Fruit fly (Drosophila melanogaster): ENCODE data around the gene RpL30.

RpL30 gene

DNA sequence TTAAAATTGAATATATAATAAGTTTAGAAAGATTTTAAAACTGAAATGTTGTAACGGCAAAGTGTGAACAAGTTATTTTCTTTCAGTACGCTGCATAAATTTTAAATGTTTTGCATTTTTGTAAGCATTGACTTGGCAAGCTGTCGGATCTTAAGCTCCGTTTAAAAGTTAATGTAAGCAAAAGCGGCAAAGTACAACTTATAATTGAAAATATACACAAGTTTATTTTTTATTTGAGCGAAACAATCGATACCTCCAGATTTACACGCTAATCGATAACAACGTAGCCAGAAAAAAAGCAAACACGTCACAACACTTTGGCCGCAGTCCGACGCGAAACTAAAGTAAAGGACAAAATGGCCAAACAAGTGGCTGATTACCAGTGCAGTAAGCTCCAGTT lies 32.5 kb upstream of the RpL30 start, which contains the start of gene Catsup (continued):
- no peak for TF ChIP-seq CG43689 (GFP tag; IDR thresholded peaks at IDR 0.05)
- no peak for TF ChIP-seq CG17912 (GFP tag; optimal IDR thresholded peaks at IDR 0.05)
- peak; percentile 67 for TF ChIP-seq hbn (GFP tag; IDR thresholded peaks at IDR 0.05; ENCODE audit: partially characterized antibody)
- no peak for TF ChIP-seq CG6654 (GFP tag; optimal IDR thresholded peaks at IDR 0.05)
- no peak for TF ChIP-seq lbe (GFP tag; optimal IDR thresholded peaks at IDR 0.05)
- TF ChIP-seq ewg (GFP tag; optimal IDR thresholded peaks at IDR 0.05) = no peak
- TF ChIP-seq CG11695 (GFP tag; IDR thresholded peaks at IDR 0.05) = no peak
- TF ChIP-seq Sox102F (GFP tag; optimal IDR thresholded peaks at IDR 0.05) = no peak
- no peak for TF ChIP-seq Asciz (GFP tag; optimal IDR thresholded peaks at IDR 0.05)
- no peak for TF ChIP-seq HHEX (GFP tag; optimal IDR thresholded peaks at IDR 0.05)
- no peak for TF ChIP-seq gt (GFP tag; IDR thresholded peaks at IDR 0.05)
- no peak for TF ChIP-seq tup (GFP tag; optimal IDR thresholded peaks at IDR 0.05)
- no peak for TF ChIP-seq sd (tag; optimal IDR thresholded peaks at IDR 0.05)
- no peak for TF ChIP-seq Camta (GFP tag; optimal IDR thresholded peaks at IDR 0.05)
- no peak for TF ChIP-seq lola (GFP tag; optimal IDR thresholded peaks at IDR 0.05)
- no peak for TF ChIP-seq CG10959 (GFP tag; IDR thresholded peaks at IDR 0.05)
- TF ChIP-seq nerfin-2 (GFP tag; IDR thresholded peaks at IDR 0.05; ENCODE audit: partially characterized antibody) = peak; percentile 56; the same call in 1 of the 2 replicates
- no peak for TF ChIP-seq nom (GFP tag; optimal IDR thresholded peaks at IDR 0.05)
- no peak for TF ChIP-seq insv (GFP tag; optimal IDR thresholded peaks at IDR 0.05)
- TF ChIP-seq CG12769 (tag; optimal IDR thresholded peaks at IDR 0.05) = no peak
- TF ChIP-seq Oli (tag; optimal IDR thresholded peaks at IDR 0.05) = no peak
- no peak for TF ChIP-seq CG11456 (GFP tag; IDR thresholded peaks at IDR 0.05)
- no peak for TF ChIP-seq sima (GFP tag; optimal IDR thresholded peaks at IDR 0.05)
- no peak for TF ChIP-seq dan (GFP tag; IDR thresholded peaks at IDR 0.05)
- peak; percentile 70 for TF ChIP-seq Bgb (GFP tag; IDR thresholded peaks at IDR 0.05; ENCODE audit: partially characterized antibody)
- no peak for TF ChIP-seq Ets97D (GFP tag; optimal IDR thresholded peaks at IDR 0.05)
- no peak for TF ChIP-seq nau (GFP tag; optimal IDR thresholded peaks at IDR 0.05)
- no peak for TF ChIP-seq Fer3 (tag; optimal IDR thresholded peaks at IDR 0.05)
- no peak for TF ChIP-seq Nf-YA (GFP tag; IDR thresholded peaks at IDR 0.05)
- no peak for TF ChIP-seq lov (optimal IDR thresholded peaks at IDR 0.05)
- no peak for TF ChIP-seq lov (GFP tag; IDR thresholded peaks at IDR 0.05)
- no peak for TF ChIP-seq ftz-f1 (GFP tag; optimal IDR thresholded peaks at IDR 0.05)
- no peak for TF ChIP-seq Hsf (GFP tag; optimal IDR thresholded peaks at IDR 0.05)
- TF ChIP-seq disco-r (GFP tag; optimal IDR thresholded peaks at IDR 0.05) = no peak
- TF ChIP-seq CG6272 (GFP tag; IDR thresholded peaks at IDR 0.05) = no peak
- TF ChIP-seq CG10431 (GFP tag; optimal IDR thresholded peaks at IDR 0.05) = no peak
- no peak for TF ChIP-seq CG17568 (GFP tag; optimal IDR thresholded peaks at IDR 0.05)
- TF ChIP-seq tap (tag; optimal IDR thresholded peaks at IDR 0.05) = no peak
- no peak for TF ChIP-seq CG34422 (GFP tag; IDR thresholded peaks at IDR 0.05)
- TF ChIP-seq sens-2 (GFP tag; IDR thresholded peaks at IDR 0.05) = no peak
- TF ChIP-seq chinmo (GFP tag; IDR thresholded peaks at IDR 0.05; ENCODE audit: partially characterized antibody) = no peak
- no peak for TF ChIP-seq CG12236 (GFP tag; optimal IDR thresholded peaks at IDR 0.05)
- TF ChIP-seq Dll (GFP tag; IDR thresholded peaks at IDR 0.05; ENCODE audit: partially characterized antibody) = peak; percentile 85
- no peak for TF ChIP-seq Ssrp (tag; optimal IDR thresholded peaks at IDR 0.05)
- TF ChIP-seq Scr (GFP tag; IDR thresholded peaks at IDR 0.05; ENCODE audit: partially characterized antibody) = peak; percentile 81
- no peak for TF ChIP-seq NfI (GFP tag; optimal IDR thresholded peaks at IDR 0.05)
- no peak for TF ChIP-seq exex (tag; optimal IDR thresholded peaks at IDR 0.05)
- TF ChIP-seq tio (GFP tag; optimal IDR thresholded peaks at IDR 0.05) = no peak
- TF ChIP-seq otp (GFP tag; IDR thresholded peaks at IDR 0.05) = no peak
- TF ChIP-seq grau (tag; optimal IDR thresholded peaks at IDR 0.05) = no peak
- no peak for TF ChIP-seq Antp (GFP tag; optimal IDR thresholded peaks at IDR 0.05)

All from whole organism, embryonic.